ENCODE assay signal across 1 fruit fly cellular context in genomic region chr3L:16647578-16648113, dm6.
TF ChIP-seq lines count a peak whose summit lies in the region.

Gene Abl (minus strand): TSS chr3L:16647882.

TF ChIP-seq in whole organism, embryonic, 481 proteins besides CTCF, POLR2A, EP300 and RAD21 (continued from another document and continues in another):
- TF ChIP-seq CG10462 (GFP tag; optimal IDR thresholded peaks at IDR 0.05; lab: Kevin White, UChicago) (peak; percentile 1), CG9727 (GFP tag; optimal IDR thresholded peaks at IDR 0.05; lab: Kevin White, UChicago) (peak; percentile 13), Meics (GFP tag; optimal IDR thresholded peaks at IDR 0.05; lab: Kevin White, UChicago) (peak; percentile 40), nmo (GFP tag; optimal IDR thresholded peaks at IDR 0.05; lab: Kevin White, UChicago) (peak; percentile 79), zfh1 (GFP tag; IDR thresholded peaks at IDR 0.05; lab: Robert Waterston, UW) (0 out of 3 replicates have a peak, but pooled peaks have one; percentile 43), lab (GFP tag; optimal IDR thresholded peaks at IDR 0.05; lab: Kevin White, UChicago) (peak; percentile 74), jumu (GFP tag; optimal IDR thresholded peaks at IDR 0.05; lab: Kevin White, UChicago) (peak; percentile 84), Oaz (GFP tag; IDR thresholded peaks at IDR 0.05; lab: Robert Waterston, UW) (no peak), CkIIα-i1 (GFP tag; IDR thresholded peaks at IDR 0.05; lab: Robert Waterston, UW) (no peak), CG11085 (GFP tag; IDR thresholded peaks at IDR 0.05; lab: Robert Waterston, UW) (0 out of 2 replicates have a peak, but pooled peaks have one; percentile 33), jing (GFP tag; optimal IDR thresholded peaks at IDR 0.05; lab: Kevin White, UChicago) (no peak), CG30431 (GFP tag; optimal IDR thresholded peaks at IDR 0.05; lab: Kevin White, UChicago) (no peak), CG14441 (GFP tag; IDR thresholded peaks at IDR 0.05; lab: Robert Waterston, UW) (0 out of 2 replicates have a peak, but pooled peaks have one; percentile 20), Adf1 (GFP tag; IDR thresholded peaks at IDR 0.05; lab: Robert Waterston, UW) (0 out of 2 replicates have a peak, but pooled peaks have one; percentile 14), CG18011 (GFP tag; optimal IDR thresholded peaks at IDR 0.05; lab: Kevin White, UChicago) (peak; percentile 1), CG14860 (GFP tag; IDR thresholded peaks at IDR 0.05; lab: Robert Waterston, UW; ENCODE audit: partially characterized antibody) (peak; percentile 42; the same call in 1 of the 3 replicates), B-H1 (GFP tag; IDR thresholded peaks at IDR 0.05; lab: Robert Waterston, UW) (0 out of 3 replicates have a peak, but pooled peaks have one; percentile 20), CG7839 (tag; optimal IDR thresholded peaks at IDR 0.05; lab: Kevin White, UChicago) (peak; percentile 41), CG32532 (GFP tag; IDR thresholded peaks at IDR 0.05; lab: Robert Waterston, UW) (peak; percentile 57; the same call in 1 of the 2 replicates), CG14710 (tag; optimal IDR thresholded peaks at IDR 0.05; lab: Kevin White, UChicago) (peak; percentile 85), caup (GFP tag; optimal IDR thresholded peaks at IDR 0.05; lab: Kevin White, UChicago; ENCODE audit: severe bottlenecking) (peak; percentile 66), Eip74EF (GFP tag; optimal IDR thresholded peaks at IDR 0.05; lab: Kevin White, UChicago) (peak in 1 of 2 experiments; percentile 32), CG13624 (GFP tag; optimal IDR thresholded peaks at IDR 0.05; lab: Kevin White, UChicago) (peak; percentile 88), cad (GFP tag; optimal IDR thresholded peaks at IDR 0.05; lab: Kevin White, UChicago) (no peak), Gug (GFP tag; IDR thresholded peaks at IDR 0.05; lab: Robert Waterston, UW) (no peak; the same call in 3 of the 4 replicates), Ets97D (GFP tag; optimal IDR thresholded peaks at IDR 0.05; lab: Kevin White, UChicago) (peak; percentile 97), CG18262 (tag; optimal IDR thresholded peaks at IDR 0.05; lab: Kevin White, UChicago) (peak; percentile 30), hb (GFP tag; IDR thresholded peaks at IDR 0.05; lab: Robert Waterston, UW; ENCODE audit: partially characterized antibody) (0 out of 3 replicates have a peak, but pooled peaks have one; percentile 54), crp (GFP tag; optimal IDR thresholded peaks at IDR 0.05; lab: Kevin White, UChicago) (peak in 1 of 2 experiments; percentile 50), CG3726 (GFP tag; IDR thresholded peaks at IDR 0.05; lab: Robert Waterston, UW) (no peak), dan (GFP tag; IDR thresholded peaks at IDR 0.05; lab: Robert Waterston, UW) (no peak), CG10147 (GFP tag; optimal IDR thresholded peaks at IDR 0.05; lab: Kevin White, UChicago) (peak; percentile 51), CG17612 (GFP tag; IDR thresholded peaks at IDR 0.05; lab: Robert Waterston, UW) (no peak), sug (tag; optimal IDR thresholded peaks at IDR 0.05; lab: Kevin White, UChicago) (peak; percentile 65), CG2199 (GFP tag; IDR thresholded peaks at IDR 0.05; lab: Robert Waterston, UW) (peak; percentile 54; the same call in 1 of the 3 replicates), stc (GFP tag; IDR thresholded peaks at IDR 0.05; lab: Robert Waterston, UW) (peak; percentile 32; the same call in 1 of the 2 replicates), CG11093 (GFP tag; IDR thresholded peaks at IDR 0.05; lab: Robert Waterston, UW) (no peak), YL-1 (GFP tag; optimal IDR thresholded peaks at IDR 0.05; lab: Kevin White, UChicago) (peak; percentile 73), HmgZ (tag; optimal IDR thresholded peaks at IDR 0.05; lab: Kevin White, UChicago) (peak; percentile 94), ftz-f1 (GFP tag; optimal IDR thresholded peaks at IDR 0.05; lab: Kevin White, UChicago) (peak; percentile 72), tup (GFP tag; optimal IDR thresholded peaks at IDR 0.05; lab: Kevin White, UChicago) (no peak), CG4282 (GFP tag; optimal IDR thresholded peaks at IDR 0.05; lab: Kevin White, UChicago) (peak; percentile 92), Ssrp (tag; optimal IDR thresholded peaks at IDR 0.05; lab: Kevin White, UChicago) (no peak), Ets65A (GFP tag; lab: Kevin White, UChicago) (peak; percentile 97), tll (GFP tag; optimal IDR thresholded peaks at IDR 0.05; lab: Kevin White, UChicago) (no peak), D19A (tag; optimal IDR thresholded peaks at IDR 0.05; lab: Kevin White, UChicago) (peak; percentile 44), CrebB (tag; optimal IDR thresholded peaks at IDR 0.05; lab: Kevin White, UChicago) (peak; percentile 78), psq (GFP tag; optimal IDR thresholded peaks at IDR 0.05; lab: Kevin White, UChicago) (no peak), CG4424 (GFP tag; optimal IDR thresholded peaks at IDR 0.05; lab: Kevin White, UChicago) (peak; percentile 64), h (optimal IDR thresholded peaks at IDR 0.05; lab: Kevin White, UChicago) (no peak), CG6683 (GFP tag; optimal IDR thresholded peaks at IDR 0.05; lab: Kevin White, UChicago) (peak; percentile 34), CG11456 (GFP tag; IDR thresholded peaks at IDR 0.05; lab: Robert Waterston, UW) (peak; percentile 64; the same call in 1 of the 3 replicates), eyg (GFP tag; optimal IDR thresholded peaks at IDR 0.05; lab: Kevin White, UChicago) (peak; percentile 53), Stat92E (GFP tag; optimal IDR thresholded peaks at IDR 0.05; lab: Kevin White, UChicago) (peak in 1 of 3 experiments; percentile 85), knrl (GFP tag; IDR thresholded peaks at IDR 0.05; lab: Robert Waterston, UW; ENCODE audit: partially characterized antibody) (peak; percentile 83), CG16779 (GFP tag; IDR thresholded peaks at IDR 0.05; lab: Robert Waterston, UW) (peak; percentile 65; the same call in 1 of the 2 replicates), kni (GFP tag; optimal IDR thresholded peaks at IDR 0.05; lab: Kevin White, UChicago) (peak; percentile 19), CG7372 (GFP tag; IDR thresholded peaks at IDR 0.05; lab: Robert Waterston, UW) (no peak), danr (GFP tag; IDR thresholded peaks at IDR 0.05; lab: Robert Waterston, UW) (no peak), Sin3A (optimal IDR thresholded peaks at IDR 0.05; lab: Kevin White, UChicago) (peak; percentile 74), chm (GFP tag; IDR thresholded peaks at IDR 0.05; lab: Robert Waterston, UW) (peak; percentile 77; the same call in 1 of the 2 replicates), repo (GFP tag; optimal IDR thresholded peaks at IDR 0.05; lab: Kevin White, UChicago) (peak; percentile 89), onecut (GFP tag; IDR thresholded peaks at IDR 0.05; lab: Robert Waterston, UW) (no peak; the same call in none of the 2 replicates), trem (tag; optimal IDR thresholded peaks at IDR 0.05; lab: Kevin White, UChicago) (peak; percentile 100), CG3281 (GFP tag; optimal IDR thresholded peaks at IDR 0.05; lab: Kevin White, UChicago) (peak; percentile 29), al (GFP tag; IDR thresholded peaks at IDR 0.05; lab: Robert Waterston, UW) (peak; percentile 50), CG2875 (GFP tag; optimal IDR thresholded peaks at IDR 0.05; lab: Kevin White, UChicago) (peak; percentile 20), CG11504 (tag; optimal IDR thresholded peaks at IDR 0.05; lab: Kevin White, UChicago) (peak; percentile 63), zen2 (GFP tag; IDR thresholded peaks at IDR 0.05; lab: Robert Waterston, UW; ENCODE audit: partially characterized antibody) (0 out of 3 replicates have a peak, but pooled peaks have one; percentile 34), pnt (GFP tag; optimal IDR thresholded peaks at IDR 0.05; lab: Kevin White, UChicago) (peak; percentile 35), tin (GFP tag; optimal IDR thresholded peaks at IDR 0.05; lab: Kevin White, UChicago) (peak; percentile 62), CG17359 (tag; optimal IDR thresholded peaks at IDR 0.05; lab: Kevin White, UChicago) (peak; percentile 49), bigmax (GFP tag; optimal IDR thresholded peaks at IDR 0.05; lab: Kevin White, UChicago) (peak; percentile 52), klu (GFP tag; IDR thresholded peaks at IDR 0.05; lab: Robert Waterston, UW) (peak; percentile 54; the same call in 1 of the 2 replicates), NK7.1 (GFP tag; optimal IDR thresholded peaks at IDR 0.05; lab: Kevin White, UChicago) (peak; percentile 60), Xrp1 (GFP tag; IDR thresholded peaks at IDR 0.05; lab: Robert Waterston, UW) (peak; percentile 57), CG9797 (GFP tag; optimal IDR thresholded peaks at IDR 0.05; lab: Kevin White, UChicago) (peak; percentile 98), CG30403 (GFP tag; optimal IDR thresholded peaks at IDR 0.05; lab: Kevin White, UChicago) (peak; percentile 73), bab2 (GFP tag; optimal IDR thresholded peaks at IDR 0.05; lab: Kevin White, UChicago) (peak; percentile 41), disco-r (GFP tag; optimal IDR thresholded peaks at IDR 0.05; lab: Kevin White, UChicago) (peak; percentile 16), usp (GFP tag; optimal IDR thresholded peaks at IDR 0.05; lab: Kevin White, UChicago) (no peak), Kr (GFP tag; optimal IDR thresholded peaks at IDR 0.05; lab: Kevin White, UChicago) (no peak), fu2 (GFP tag; optimal IDR thresholded peaks at IDR 0.05; lab: Kevin White, UChicago) (peak; percentile 76), Hmx (GFP tag; optimal IDR thresholded peaks at IDR 0.05; lab: Kevin White, UChicago) (no peak), fd3F (GFP tag; optimal IDR thresholded peaks at IDR 0.05; lab: Kevin White, UChicago) (peak; percentile 25), slp2 (GFP tag; optimal IDR thresholded peaks at IDR 0.05; lab: Kevin White, UChicago) (peak; percentile 60), Jarid2 (GFP tag; optimal IDR thresholded peaks at IDR 0.05; lab: Kevin White, UChicago) (peak; percentile 92), CG12744 (GFP tag; optimal IDR thresholded peaks at IDR 0.05; lab: Kevin White, UChicago) (peak; percentile 87), pho (GFP tag; optimal IDR thresholded peaks at IDR 0.05; lab: Kevin White, UChicago) (peak; percentile 84), Hr51 (GFP tag; optimal IDR thresholded peaks at IDR 0.05; lab: Kevin White, UChicago) (peak; percentile 27 to 76), C15 (GFP tag; IDR thresholded peaks at IDR 0.05; lab: Robert Waterston, UW) (no peak), CG34376 (GFP tag; optimal IDR thresholded peaks at IDR 0.05; lab: Kevin White, UChicago) (peak; percentile 34), Sry-δ (GFP tag; optimal IDR thresholded peaks at IDR 0.05; lab: Kevin White, UChicago) (peak; percentile 88), Fer2 (tag; optimal IDR thresholded peaks at IDR 0.05; lab: Kevin White, UChicago) (no peak), Hr3 (GFP tag; optimal IDR thresholded peaks at IDR 0.05; lab: Kevin White, UChicago) (peak; percentile 44), CG8290 (GFP tag; optimal IDR thresholded peaks at IDR 0.05; lab: Kevin White, UChicago) (peak; percentile 86), CG8290 (tag; optimal IDR thresholded peaks at IDR 0.05; lab: Kevin White, UChicago) (peak; percentile 11 to 97), CG33557 (GFP tag; optimal IDR thresholded peaks at IDR 0.05; lab: Kevin White, UChicago) (no peak), ERR (GFP tag; optimal IDR thresholded peaks at IDR 0.05; lab: Kevin White, UChicago) (peak; percentile 90), nom (GFP tag; optimal IDR thresholded peaks at IDR 0.05; lab: Kevin White, UChicago) (peak; percentile 70), CG17829 (tag; optimal IDR thresholded peaks at IDR 0.05; lab: Kevin White, UChicago) (peak; percentile 77), ci (GFP tag; IDR thresholded peaks at IDR 0.05; lab: Robert Waterston, UW) (peak; percentile 76), NfI (GFP tag; optimal IDR thresholded peaks at IDR 0.05; lab: Kevin White, UChicago) (peak; percentile 46), Atf-2 (GFP tag; optimal IDR thresholded peaks at IDR 0.05; lab: Kevin White, UChicago) (peak; percentile 49), CG3163 (GFP tag; optimal IDR thresholded peaks at IDR 0.05; lab: Kevin White, UChicago) (peak; percentile 75), Bgb (GFP tag; IDR thresholded peaks at IDR 0.05; lab: Robert Waterston, UW; ENCODE audit: partially characterized antibody) (peak; percentile 91), gcm (GFP tag; optimal IDR thresholded peaks at IDR 0.05; lab: Kevin White, UChicago) (peak; percentile 31), CG6175 (GFP tag; IDR thresholded peaks at IDR 0.05; lab: Robert Waterston, UW) (no peak), ewg (GFP tag; optimal IDR thresholded peaks at IDR 0.05; lab: Kevin White, UChicago) (peak; percentile 29), CG7786 (GFP tag; optimal IDR thresholded peaks at IDR 0.05; lab: Kevin White, UChicago) (peak; percentile 65), CG32767 (GFP tag; IDR thresholded peaks at IDR 0.05; lab: Robert Waterston, UW) (peak; percentile 43; the same call in 1 of the 2 replicates), org-1 (GFP tag; optimal IDR thresholded peaks at IDR 0.05; lab: Kevin White, UChicago) (peak; percentile 13), row (GFP tag; IDR thresholded peaks at IDR 0.05; lab: Robert Waterston, UW) (peak; percentile 56; the same call in 2 of the 3 replicates), Trl (optimal IDR thresholded peaks at IDR 0.05; lab: Kevin White, UChicago) (no peak), Trl (GFP tag; optimal IDR thresholded peaks at IDR 0.05; lab: Kevin White, UChicago) (peak; percentile 87), CG12155 (GFP tag; optimal IDR thresholded peaks at IDR 0.05; lab: Kevin White, UChicago) (peak; percentile 78), tap (tag; optimal IDR thresholded peaks at IDR 0.05; lab: Kevin White, UChicago) (peak; percentile 41), schlank (tag; optimal IDR thresholded peaks at IDR 0.05; lab: Kevin White, UChicago) (no peak), Abd-B (GFP tag; optimal IDR thresholded peaks at IDR 0.05; lab: Kevin White, UChicago) (peak; percentile 85), gce (GFP tag; IDR thresholded peaks at IDR 0.05; lab: Robert Waterston, UW) (peak; percentile 31; the same call in 1 of the 3 replicates), mirr (GFP tag; optimal IDR thresholded peaks at IDR 0.05; lab: Kevin White, UChicago) (peak; percentile 59), sr (GFP tag; IDR thresholded peaks at IDR 0.05; lab: Robert Waterston, UW) (peak; percentile 23; the same call in 1 of the 3 replicates), D19B (GFP tag; optimal IDR thresholded peaks at IDR 0.05; lab: Kevin White, UChicago) (no peak), zf30C (GFP tag; optimal IDR thresholded peaks at IDR 0.05; lab: Kevin White, UChicago) (no peak), CG10654 (GFP tag; optimal IDR thresholded peaks at IDR 0.05; lab: Kevin White, UChicago) (peak; percentile 42), CG17802 (tag; optimal IDR thresholded peaks at IDR 0.05; lab: Kevin White, UChicago) (no peak), CG9215 (GFP tag; IDR thresholded peaks at IDR 0.05; lab: Robert Waterston, UW) (no peak), sqz (GFP tag; optimal IDR thresholded peaks at IDR 0.05; lab: Kevin White, UChicago) (no peak)
